Worm (Caenorhabditis elegans): ENCODE measurements around the gene let-721.

DNA sequence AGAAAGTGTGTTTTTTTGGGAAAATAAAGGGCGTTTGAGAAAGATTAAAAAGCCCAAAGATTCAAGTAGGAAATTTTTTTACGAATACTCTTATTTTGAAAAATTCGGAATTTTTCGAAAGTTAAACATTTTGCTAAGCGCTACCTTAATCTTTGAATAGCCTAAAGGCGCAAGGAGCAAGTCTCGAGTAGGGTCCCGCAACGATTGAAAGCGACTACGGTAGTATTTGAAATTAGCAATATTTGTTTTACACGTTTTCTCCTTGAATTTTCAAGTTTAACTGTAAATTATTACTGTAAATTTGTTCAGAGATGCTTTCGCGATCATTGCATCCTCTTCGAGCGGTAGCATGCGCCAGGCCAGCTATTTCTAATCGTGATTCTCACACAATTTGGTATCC lies 18.2 kb upstream of the let-721 start, which contains the start of gene nduf-2.2:
- TF ChIP-seq odd-2 (tag; optimal IDR thresholded peaks at IDR 0.05) (no peak), nhr-232 (tag; optimal IDR thresholded peaks at IDR 0.05) (no peak), gmeb-2 (tag; optimal IDR thresholded peaks at IDR 0.05) (no peak)

All from whole organism, late embryonic.